Worm (Caenorhabditis elegans) whole organism, L2 larva: ENCODE data around the gene fmo-3.

Source experiments
- R02D3.7 ChIP-seq: fragments of 150-350 bp; optimal IDR thresholded peaks from 2 replicates; lab custom pipeline; 2014; ENCODE audit warnings: missing biosample characterization, missing genetic modification characterization
- ama-1 ChIP-seq: fragments of 150-350 bp; optimal IDR thresholded peaks from 2 replicates; lab custom pipeline; 2018; ENCODE audit warnings: inconsistent platforms
- fos-1 ChIP-seq: fragments of 150-350 bp; optimal IDR thresholded peaks from 2 replicates; lab custom pipeline; 2014; ENCODE audit warnings: missing biosample characterization, missing genetic modification characterization
- gmeb-1 ChIP-seq: fragments of 150-350 bp; optimal IDR thresholded peaks from 2 replicates; lab custom pipeline; 2014; ENCODE audit warnings: missing biosample characterization, missing genetic modification characterization
- mab-5 ChIP-seq: fragments of 150-350 bp; optimal IDR thresholded peaks from 2 replicates; lab custom pipeline; 2014; ENCODE audit warnings: missing biosample characterization, missing genetic modification characterization
- nhr-23 ChIP-seq: fragments of 150-350 bp; optimal IDR thresholded peaks from 2 replicates; lab custom pipeline; 2014; ENCODE audit warnings: missing biosample characterization, missing genetic modification reagents, missing genetic modification characterization
- nhr-237 ChIP-seq: fragments of 150-350 bp; optimal IDR thresholded peaks from 2 replicates; lab custom pipeline; 2014; ENCODE audit warnings: missing biosample characterization, missing genetic modification characterization
- nhr-6 ChIP-seq: fragments of 150-350 bp; optimal IDR thresholded peaks from 2 replicates; lab custom pipeline; 2014; ENCODE audit warnings: missing biosample characterization, missing genetic modification characterization
- unc-55 ChIP-seq: fragments of 150-350 bp; sonication (generic microtip); optimal IDR thresholded peaks from 3 replicates; lab custom pipeline; 2014; ENCODE audit warnings: missing biosample characterization, missing genetic modification reagents, missing genetic modification characterization
- unc-62 ChIP-seq: fragments of 150-350 bp; optimal IDR thresholded peaks from 2 replicates; lab custom pipeline; 2014; ENCODE audit warnings: missing biosample characterization, missing genetic modification reagents, missing genetic modification characterization

DNA sequence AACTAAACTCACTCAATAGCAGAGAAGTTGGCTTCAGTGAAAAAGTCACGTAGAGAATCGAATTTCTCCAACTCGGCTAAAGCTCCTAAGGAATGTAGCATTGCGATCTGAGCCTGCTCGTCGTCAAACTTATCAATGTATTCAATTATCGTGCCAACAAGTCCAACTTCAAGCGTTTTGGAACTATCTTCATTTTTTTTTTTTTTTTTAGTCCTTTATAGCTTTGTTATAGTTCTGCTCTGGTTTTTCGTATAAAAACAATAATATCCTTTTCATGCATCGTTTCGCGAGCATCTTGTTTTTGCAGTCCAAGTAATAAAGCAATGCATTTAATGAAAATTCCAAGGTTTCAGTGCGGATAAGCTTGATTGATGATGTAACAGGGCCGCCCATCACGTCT, 5.4 kb upstream of the fmo-3 start, which contains the start of gene Y39A1A.31:
- TF ChIP-seq unc-62 (GFP tag; lab: Kevin White, UChicago) (no peak), R02D3.7 (tag; lab: Kevin White, UChicago) (no peak), nhr-237 (no peak), nhr-23 (tag; lab: Kevin White, UChicago) (no peak), nhr-6 (tag; lab: Kevin White, UChicago) (no peak), mab-5 (tag; lab: Kevin White, UChicago) (no peak), ama-1 (no peak), fos-1 (tag; lab: Kevin White, UChicago) (no peak), unc-55 (GFP tag; lab: Kevin White, UChicago) (no peak), gmeb-1 (tag; lab: Kevin White, UChicago) (no peak)
